Fruit fly (Drosophila melanogaster): ENCODE results near the gene CG18809.

CG18809 gene

DNA sequence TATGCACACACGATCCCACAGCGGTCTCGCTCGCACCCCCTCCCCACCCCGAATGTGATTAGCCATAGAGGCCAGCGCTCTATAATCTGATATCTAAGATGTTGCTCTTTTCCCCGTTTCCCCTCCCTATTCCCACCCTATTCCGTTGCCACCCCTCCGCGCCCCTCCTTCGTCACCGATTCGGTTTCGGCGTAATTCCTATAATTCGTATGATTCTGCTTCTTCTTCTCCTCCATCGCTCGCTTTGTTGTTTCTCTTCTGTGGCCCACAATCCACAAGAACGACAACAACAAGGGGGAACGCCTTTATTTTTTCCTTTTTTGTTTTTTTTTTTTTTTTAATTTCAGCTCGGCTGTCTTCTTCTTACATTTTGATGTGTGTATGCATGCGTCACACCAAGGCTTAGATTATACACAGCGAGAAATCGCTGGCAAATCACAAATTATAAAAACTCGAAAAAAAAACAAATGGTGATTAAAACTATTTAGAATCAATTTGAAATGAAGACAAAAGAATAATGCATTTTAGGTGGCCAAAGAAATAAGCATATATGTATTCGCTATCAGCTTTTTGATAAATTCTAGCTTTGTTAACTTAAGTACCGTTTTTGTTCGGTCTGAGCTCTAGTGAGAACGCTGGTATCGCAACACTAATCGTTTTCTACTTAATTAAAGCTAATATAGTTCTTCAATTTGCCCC is 25.8 kb upstream of the CG18809 start:
- TF ChIP-seq CG6854 (GFP tag; optimal IDR thresholded peaks at IDR 0.05): no peak
- TF ChIP-seq pdm3 (GFP tag; optimal IDR thresholded peaks at IDR 0.05): peak; percentile 46
- TF ChIP-seq CG31627 (GFP tag; optimal IDR thresholded peaks at IDR 0.05): peak; percentile 37
- peak in 1 of 2 experiments; percentile 17 for TF ChIP-seq salr (GFP tag; optimal IDR thresholded peaks at IDR 0.05)
- TF ChIP-seq Eip75B (GFP tag; optimal IDR thresholded peaks at IDR 0.05): peak; percentile 43
- TF ChIP-seq OdsH (GFP tag; optimal IDR thresholded peaks at IDR 0.05): peak; percentile 49
- TF ChIP-seq CG9139 (GFP tag; optimal IDR thresholded peaks at IDR 0.05): peak; percentile 33
- TF ChIP-seq achi (GFP tag; optimal IDR thresholded peaks at IDR 0.05): peak; percentile 34
- peak; percentile 31 for TF ChIP-seq net (GFP tag; optimal IDR thresholded peaks at IDR 0.05)
- no peak for TF ChIP-seq dac (GFP tag; optimal IDR thresholded peaks at IDR 0.05)
- peak; percentile 66 for TF ChIP-seq esn (GFP tag; optimal IDR thresholded peaks at IDR 0.05)
- TF ChIP-seq CG7368 (GFP tag; optimal IDR thresholded peaks at IDR 0.05): peak; percentile 39
- TF ChIP-seq CG11294 (GFP tag; IDR thresholded peaks at IDR 0.05): no peak
- peak; percentile 33 for TF ChIP-seq CG6792 (GFP tag; optimal IDR thresholded peaks at IDR 0.05)
- TF ChIP-seq Sox102F (GFP tag; optimal IDR thresholded peaks at IDR 0.05): peak; percentile 50
- TF ChIP-seq lz (GFP tag; optimal IDR thresholded peaks at IDR 0.05): peak; percentile 46
- TF ChIP-seq CG6163 (GFP tag; IDR thresholded peaks at IDR 0.05): no peak; the same call in 1 of the 3 replicates
- TF ChIP-seq ss (GFP tag; optimal IDR thresholded peaks at IDR 0.05): peak; percentile 23 to 40
- peak; percentile 68 for TF ChIP-seq Hr39 (GFP tag; optimal IDR thresholded peaks at IDR 0.05)
- peak; percentile 57 for TF ChIP-seq Sox14 (GFP tag; optimal IDR thresholded peaks at IDR 0.05)
- TF ChIP-seq CG8632 (GFP tag; optimal IDR thresholded peaks at IDR 0.05): peak; percentile 28
- TF ChIP-seq Hr38 (GFP tag; optimal IDR thresholded peaks at IDR 0.05): no peak
- TF ChIP-seq Ets96B (tag; optimal IDR thresholded peaks at IDR 0.05): peak; percentile 30
- peak; percentile 46 for TF ChIP-seq vri (GFP tag; optimal IDR thresholded peaks at IDR 0.05)
- TF ChIP-seq CG32006 (GFP tag; optimal IDR thresholded peaks at IDR 0.05): peak; percentile 39
- peak; percentile 62 for TF ChIP-seq CG3919 (GFP tag; optimal IDR thresholded peaks at IDR 0.05)
- peak; percentile 39 for TF ChIP-seq CG34406 (GFP tag; optimal IDR thresholded peaks at IDR 0.05)
- peak; percentile 73 for TF ChIP-seq svp (GFP tag)
- peak; percentile 56 for TF ChIP-seq CG10669 (GFP tag; optimal IDR thresholded peaks at IDR 0.05)
- TF ChIP-seq Hr4 (GFP tag; optimal IDR thresholded peaks at IDR 0.05): peak; percentile 11
- no peak for TF ChIP-seq fd85E (GFP tag; optimal IDR thresholded peaks at IDR 0.05)
- TF ChIP-seq acj6 (GFP tag; optimal IDR thresholded peaks at IDR 0.05): peak; percentile 32
- TF ChIP-seq CG3032 (tag; optimal IDR thresholded peaks at IDR 0.05): peak; percentile 45
- peak; percentile 55 for TF ChIP-seq Smox (GFP tag; optimal IDR thresholded peaks at IDR 0.05)
- peak; percentile 71 for TF ChIP-seq topi (GFP tag; optimal IDR thresholded peaks at IDR 0.05)
- TF ChIP-seq Eip78C (GFP tag): peak; percentile 82
- no peak for TF ChIP-seq Lpt (GFP tag; optimal IDR thresholded peaks at IDR 0.05)
- no peak for TF ChIP-seq CG6276 (GFP tag; optimal IDR thresholded peaks at IDR 0.05)
- TF ChIP-seq fkh (GFP tag; optimal IDR thresholded peaks at IDR 0.05): no peak
- peak; percentile 57 for TF ChIP-seq cyc (GFP tag; optimal IDR thresholded peaks at IDR 0.05)
- peak; percentile 26 for TF ChIP-seq CG1621 (tag; optimal IDR thresholded peaks at IDR 0.05)
- no peak for TF ChIP-seq CG4318 (GFP tag; optimal IDR thresholded peaks at IDR 0.05)
- no peak for TF ChIP-seq Eip93F (GFP tag; optimal IDR thresholded peaks at IDR 0.05)
- no peak; the same call in 1 of the 2 replicates for TF ChIP-seq CG15336 (GFP tag; IDR thresholded peaks at IDR 0.05)
- 0 out of 3 replicates have a peak, but pooled peaks have one; percentile 15 for TF ChIP-seq CG8119 (GFP tag; IDR thresholded peaks at IDR 0.05)
- TF ChIP-seq CG10631 (GFP tag; optimal IDR thresholded peaks at IDR 0.05): peak; percentile 51
- peak; percentile 74 for TF ChIP-seq Met (GFP tag; optimal IDR thresholded peaks at IDR 0.05)
- TF ChIP-seq spab (GFP tag; optimal IDR thresholded peaks at IDR 0.05): peak; percentile 41
- no peak for TF ChIP-seq CG16779 (tag; optimal IDR thresholded peaks at IDR 0.05)
- TF ChIP-seq fd59A (GFP tag; optimal IDR thresholded peaks at IDR 0.05): peak; percentile 28
- TF ChIP-seq Sox15 (GFP tag; optimal IDR thresholded peaks at IDR 0.05): peak; percentile 17

Measured in whole organism, prepupa.